Worm (Caenorhabditis elegans): ENCODE data around the gene K07C5.13.

K07C5.13 gene

DNA sequence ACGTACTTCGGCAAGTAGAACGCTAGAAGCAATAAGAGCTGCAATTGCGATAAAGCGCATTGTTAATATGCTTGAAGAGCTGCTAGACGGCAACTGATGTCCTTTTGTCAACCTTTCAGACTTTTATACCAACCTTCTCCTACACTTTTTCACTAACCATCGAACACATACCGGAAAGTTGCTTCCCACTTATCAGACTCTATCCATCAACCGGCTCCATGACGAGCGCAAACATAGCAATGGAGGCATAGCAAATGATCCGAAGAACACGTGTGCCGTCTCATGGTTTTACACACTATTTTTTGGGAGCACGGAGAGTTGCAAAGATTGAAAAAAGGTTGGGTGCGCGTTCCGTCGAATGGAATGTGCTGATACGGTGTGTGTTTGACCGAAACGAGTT lies 39.9 kb downstream of the K07C5.13 start, which contains the start of gene abu-1:
Gene abu-1, minus strand, starts transcription at position 101 of the 400 bp plus-strand sequence.
- TF ChIP-seq hmbx-1 (tag; optimal IDR thresholded peaks at IDR 0.05) (no peak), hmg-4 (GFP tag; optimal IDR thresholded peaks at IDR 0.05) (no peak), ceh-13 (GFP tag; optimal IDR thresholded peaks at IDR 0.05) (no peak), F13C5.2 (tag; optimal IDR thresholded peaks at IDR 0.05) (no peak)

ce11 chrV:10382142-10382541 lies 40.3 kb downstream of the K07C5.13 start, which contains the start of gene pqn-2:
Gene pqn-2, plus strand, starts transcription at chrV:10382442.
- TF ChIP-seq hnd-1 (tag; optimal IDR thresholded peaks at IDR 0.05), result no peak
- TF ChIP-seq B0310.2 (tag; optimal IDR thresholded peaks at IDR 0.05), result no peak
- no peak for TF ChIP-seq ceh-13 (GFP tag; optimal IDR thresholded peaks at IDR 0.05)
- TF ChIP-seq sea-1 (GFP tag; conservative IDR thresholded peaks at IDR 0.05), result no peak
- no peak for TF ChIP-seq hmg-4 (GFP tag; optimal IDR thresholded peaks at IDR 0.05)
- TF ChIP-seq F13C5.2 (tag; optimal IDR thresholded peaks at IDR 0.05), result no peak
- no peak for TF ChIP-seq ama-1 (optimal IDR thresholded peaks at IDR 0.05)
- no peak for TF ChIP-seq tra-4 (tag; optimal IDR thresholded peaks at IDR 0.05)
- TF ChIP-seq ceh-36 (tag; optimal IDR thresholded peaks at IDR 0.05), result no peak
- no peak for TF ChIP-seq tbx-37 (GFP tag; conservative IDR thresholded peaks at IDR 0.05)
- TF ChIP-seq hmbx-1 (tag; optimal IDR thresholded peaks at IDR 0.05), result no peak
- no peak for TF ChIP-seq aly-1 (tag; optimal IDR thresholded peaks at IDR 0.05)
- TF ChIP-seq flt-1 (GFP tag; IDR thresholded peaks at IDR 0.05), result no peak
- no peak for TF ChIP-seq pes-1 (GFP tag; IDR thresholded peaks at IDR 0.05)
- TF ChIP-seq ets-7 (tag; optimal IDR thresholded peaks at IDR 0.05), result no peak
- TF ChIP-seq scrt-1 (GFP tag; IDR thresholded peaks at IDR 0.05), result no peak
- TF ChIP-seq tbx-11 (GFP tag; IDR thresholded peaks at IDR 0.05), result no peak

ce11 chrV:10383950-10384349 lies 42.1 kb downstream of the K07C5.13 start, which contains the start of gene spe-10:
Gene spe-10, plus strand, starts transcription at chrV:10384250.
- no peak for TF ChIP-seq aly-1 (tag; optimal IDR thresholded peaks at IDR 0.05)
- TF ChIP-seq B0310.2 (tag; optimal IDR thresholded peaks at IDR 0.05), result no peak
- TF ChIP-seq tbx-37 (GFP tag; conservative IDR thresholded peaks at IDR 0.05), result no peak
- no peak for TF ChIP-seq hnd-1 (tag; optimal IDR thresholded peaks at IDR 0.05)
- TF ChIP-seq pes-1 (GFP tag; IDR thresholded peaks at IDR 0.05), result no peak
- TF ChIP-seq flt-1 (GFP tag; IDR thresholded peaks at IDR 0.05), result no peak
- no peak for TF ChIP-seq ama-1 (optimal IDR thresholded peaks at IDR 0.05)
- TF ChIP-seq tra-4 (tag; optimal IDR thresholded peaks at IDR 0.05), result no peak
- no peak for TF ChIP-seq hmbx-1 (tag; optimal IDR thresholded peaks at IDR 0.05)
- no peak for TF ChIP-seq scrt-1 (GFP tag; IDR thresholded peaks at IDR 0.05)
- no peak for TF ChIP-seq tbx-11 (GFP tag; IDR thresholded peaks at IDR 0.05)
- no peak for TF ChIP-seq ceh-13 (GFP tag; optimal IDR thresholded peaks at IDR 0.05)
- no peak for TF ChIP-seq hmg-4 (GFP tag; optimal IDR thresholded peaks at IDR 0.05)

- no peak for TF ChIP-seq pes-1 (GFP tag; IDR thresholded peaks at IDR 0.05)
These were observed 45.6 kb downstream of the K07C5.13 start for ce11 chrV:10387412-10387811.

DNA sequence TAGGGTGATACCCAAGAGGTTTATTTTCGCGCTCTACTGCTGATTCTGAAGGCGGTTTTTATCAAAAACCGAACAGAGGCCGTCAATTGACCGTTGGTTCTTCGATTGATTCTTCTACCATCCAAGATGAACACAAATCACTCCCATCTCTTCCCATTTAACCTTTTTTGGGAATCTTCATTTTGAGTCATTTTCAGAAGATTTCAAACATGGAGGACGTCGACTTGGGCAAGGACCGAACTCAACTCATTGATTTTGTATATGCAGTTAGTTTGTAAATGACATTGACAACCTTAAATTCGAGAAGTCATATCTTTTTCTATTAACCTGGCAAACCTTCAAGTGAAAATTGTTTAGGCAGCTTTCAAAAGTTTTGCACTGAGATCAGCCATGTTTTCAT lies 46.5 kb downstream of the K07C5.13 start, which contains the start of gene AC3.5:
Gene AC3.5, plus strand, starts transcription at position 210 of the 400 bp plus-strand sequence.
- TF ChIP-seq ama-1 (optimal IDR thresholded peaks at IDR 0.05) (no peak), tra-4 (tag; optimal IDR thresholded peaks at IDR 0.05) (no peak), sea-1 (GFP tag; conservative IDR thresholded peaks at IDR 0.05) (no peak), flt-1 (GFP tag; IDR thresholded peaks at IDR 0.05) (no peak), tbx-37 (GFP tag; conservative IDR thresholded peaks at IDR 0.05) (no peak), hmbx-1 (tag; optimal IDR thresholded peaks at IDR 0.05) (no peak), aly-1 (tag; optimal IDR thresholded peaks at IDR 0.05) (no peak), tbx-11 (GFP tag; IDR thresholded peaks at IDR 0.05) (no peak), F13C5.2 (tag; optimal IDR thresholded peaks at IDR 0.05) (no peak), hnd-1 (tag; optimal IDR thresholded peaks at IDR 0.05) (no peak), ets-7 (tag; optimal IDR thresholded peaks at IDR 0.05) (no peak), pes-1 (GFP tag; IDR thresholded peaks at IDR 0.05) (no peak)

All from whole organism, early embryonic.